Worm (Caenorhabditis elegans): ENCODE measurements around the gene W09G12.10.
A peak's percentile ranks its signal among the peaks of the same experiment; 100 is the strongest.
"Not testable (repeated sequence)": the region's sequence is repeated elsewhere in the genome, so short reads cannot be mapped to it uniquely, and the experiment has no call there.

Gene W09G12.10

ce11 chrIV:1204870-1205269, 16.2 kb downstream of the W09G12.10 start, which contains the start of gene dsl-2:
dsl-2 (minus strand) TSS chrIV:1204970.
- no peak for TF ChIP-seq ztf-4 (tag; optimal IDR thresholded peaks at IDR 0.05)
- no peak for TF ChIP-seq ama-1 (optimal IDR thresholded peaks at IDR 0.05)
- no peak for TF ChIP-seq unc-39 (tag; optimal IDR thresholded peaks at IDR 0.05)
- no peak for TF ChIP-seq ceh-28 (tag; optimal IDR thresholded peaks at IDR 0.05)
- TF ChIP-seq hmg-11 (tag; optimal IDR thresholded peaks at IDR 0.05), result no peak
- no peak for TF ChIP-seq nhr-76 (tag; optimal IDR thresholded peaks at IDR 0.05)
- no peak for TF ChIP-seq ZK546.5 (tag; optimal IDR thresholded peaks at IDR 0.05)
- no peak for TF ChIP-seq nfya-1 (tag; optimal IDR thresholded peaks at IDR 0.05; ENCODE audit: insufficient read depth)
- TF ChIP-seq nhr-23 (tag; optimal IDR thresholded peaks at IDR 0.05), result no peak
- no peak for TF ChIP-seq zag-1 (tag; optimal IDR thresholded peaks at IDR 0.05)
- no peak for TF ChIP-seq skn-1 (tag; optimal IDR thresholded peaks at IDR 0.05)

ce11 chrIV:1199501-1199900, 21.6 kb downstream of the W09G12.10 start:
- TF ChIP-seq nhr-67 (tag; optimal IDR thresholded peaks at IDR 0.05) (no peak), ceh-28 (tag; optimal IDR thresholded peaks at IDR 0.05) (no peak), aly-2 (tag; optimal IDR thresholded peaks at IDR 0.05) (no peak)

- no peak for TF ChIP-seq fkh-10 (GFP tag; optimal IDR thresholded peaks at IDR 0.05)
- no peak for TF ChIP-seq snpc-4 (tag; optimal IDR thresholded peaks at IDR 0.05)
- TF ChIP-seq egl-27 (tag; optimal IDR thresholded peaks at IDR 0.05), result no peak
- no peak for TF ChIP-seq daf-12 (tag; optimal IDR thresholded peaks at IDR 0.05)
Observed at ce11 chrIV:1192765-1193164, 28.3 kb downstream of the W09G12.10 start, which contains the start of gene spl-3. spl-3 (plus strand) TSS chrIV:1193065.

- not testable (repeated sequence) for TF ChIP-seq elt-3, tbx-2, elt-2 (tag; optimal IDR thresholded peaks at IDR 0.05)
Observed at ce11 chrIV:1187502-1187901, 33.6 kb downstream of the W09G12.10 start, which contains the start of gene mdt-20. mdt-20 (plus strand) TSS chrIV:1187802.

- not testable (repeated sequence) for TF ChIP-seq ZK546.5 (tag; optimal IDR thresholded peaks at IDR 0.05); mdl-1 (tag; optimal IDR thresholded peaks at IDR 0.05); nhr-43 (tag; optimal IDR thresholded peaks at IDR 0.05; ENCODE audit: poor library complexity, severe bottlenecking)
Observed at ce11 chrIV:1182292-1182691, 38.8 kb downstream of the W09G12.10 start, which contains the start of gene rmif-2. rmif-2 (plus strand) TSS chrIV:1182592.

ce11 chrIV:1177683-1178082, 43.4 kb downstream of the W09G12.10 start, which contains the start of gene Y104H12D.2:
Y104H12D.2 (plus strand) TSS chrIV:1178022.
- TF ChIP-seq nhr-28 (tag; optimal IDR thresholded peaks at IDR 0.05) (no peak), nhr-76 (tag; optimal IDR thresholded peaks at IDR 0.05) (no peak), unc-62 (GFP tag; optimal IDR thresholded peaks at IDR 0.05) (no peak), fkh-2 (tag; optimal IDR thresholded peaks at IDR 0.05) (no peak), skn-1 (tag; optimal IDR thresholded peaks at IDR 0.05) (no peak), ztf-11 (tag; optimal IDR thresholded peaks at IDR 0.05) (no peak), pha-4 (tag; optimal IDR thresholded peaks at IDR 0.05) (peak; percentile 54), egl-5 (tag; optimal IDR thresholded peaks at IDR 0.05) (no peak), hmg-11 (tag; optimal IDR thresholded peaks at IDR 0.05) (peak; percentile 8), eor-1 (tag; optimal IDR thresholded peaks at IDR 0.05) (no peak), ama-1 (optimal IDR thresholded peaks at IDR 0.05) (no peak), sea-2 (GFP tag; optimal IDR thresholded peaks at IDR 0.05) (no peak), mdl-1 (tag; optimal IDR thresholded peaks at IDR 0.05) (no peak), fos-1 (tag; optimal IDR thresholded peaks at IDR 0.05) (no peak), nfya-1 (tag; optimal IDR thresholded peaks at IDR 0.05; ENCODE audit: insufficient read depth) (peak; percentile 29), lin-15B (tag; optimal IDR thresholded peaks at IDR 0.05) (peak; percentile 23), ztf-4 (tag; optimal IDR thresholded peaks at IDR 0.05) (no peak), unc-39 (tag; optimal IDR thresholded peaks at IDR 0.05) (no peak)

Data from whole organism, L3 larva.